Worm (Caenorhabditis elegans) whole organism, late embryonic: ENCODE measurements around the gene grl-12.

ENCODE experiments used
- ceh-30 ChIP-seq: fragments of 150-350 bp; optimal IDR thresholded peaks from 2 replicates; lab custom pipeline; 2014; ENCODE audit warnings: missing biosample characterization, missing genetic modification characterization
- ceh-45 ChIP-seq: fragments of 200-800 bp; sonication (Bioruptor generic); IDR thresholded peaks from 2 replicates; pipeline ENCODE4 v1.3.6; 2022; ENCODE audit warnings: missing genetic modification reagents, missing genetic modification characterization, missing compliant biosample characterization
- fax-1 ChIP-seq: sonication (generic microtip); optimal IDR thresholded peaks from 2 replicates; lab custom pipeline; 2016; ENCODE audit warnings: missing genotype, missing genetic modification characterization, missing compliant biosample characterization
- nhr-11 ChIP-seq: fragments of 150-350 bp; optimal IDR thresholded peaks from 2 replicates; lab custom pipeline; 2014; ENCODE audit warnings: missing biosample characterization, missing genetic modification characterization
- pax-1 ChIP-seq: fragments of 150-350 bp; optimal IDR thresholded peaks from 2 replicates; lab custom pipeline; 2014; ENCODE audit warnings: missing biosample characterization, missing genetic modification characterization

ce11 chrV:8586920-8587319, 49.9 kb downstream of the grl-12 start:
- TF ChIP-seq fax-1 (tag; lab: Kevin White, UChicago) (no peak), ceh-45 (GFP tag; lab: Robert Waterston, UW) (no peak), nhr-11 (tag; lab: Kevin White, UChicago) (no peak), pax-1 (tag; lab: Kevin White, UChicago) (no peak), ceh-30 (tag; lab: Kevin White, UChicago) (no peak)
